Fruit fly (Drosophila melanogaster): ENCODE data around the gene ssp3.
A peak's percentile ranks its signal among the peaks of the same experiment; 100 is the strongest.

ssp3 gene

dm6 chr2L:18881014-18881660 is 62.6 kb downstream of the ssp3 start, which contains the start of gene tup (continued):
- no peak for TF ChIP-seq acj6 (GFP tag; optimal IDR thresholded peaks at IDR 0.05)
- peak; percentile 22 for TF ChIP-seq Lpt (GFP tag; optimal IDR thresholded peaks at IDR 0.05)
- TF ChIP-seq Ets96B (tag; optimal IDR thresholded peaks at IDR 0.05), result no peak
- no peak for TF ChIP-seq vri (GFP tag; optimal IDR thresholded peaks at IDR 0.05)
- no peak for TF ChIP-seq Eip93F (GFP tag; optimal IDR thresholded peaks at IDR 0.05)
- TF ChIP-seq CG8632 (GFP tag; optimal IDR thresholded peaks at IDR 0.05), result no peak
- peak; percentile 6 for TF ChIP-seq Eip75B (GFP tag; optimal IDR thresholded peaks at IDR 0.05)
- TF ChIP-seq esn (GFP tag; optimal IDR thresholded peaks at IDR 0.05), result peak; percentile 29
- peak; percentile 50; the same call in 2 of the 3 replicates for TF ChIP-seq CG6163 (GFP tag; IDR thresholded peaks at IDR 0.05)
- peak; percentile 4 for TF ChIP-seq Hr4 (GFP tag; optimal IDR thresholded peaks at IDR 0.05)
- peak; percentile 11 for TF ChIP-seq fkh (GFP tag; optimal IDR thresholded peaks at IDR 0.05)
- TF ChIP-seq Eip78C (GFP tag), result peak; percentile 81
- no peak for TF ChIP-seq spab (GFP tag; optimal IDR thresholded peaks at IDR 0.05)
- TF ChIP-seq CG1621 (tag; optimal IDR thresholded peaks at IDR 0.05), result peak; percentile 75
- TF ChIP-seq Met (GFP tag; optimal IDR thresholded peaks at IDR 0.05), result peak; percentile 2
- no peak for TF ChIP-seq CG6792 (GFP tag; optimal IDR thresholded peaks at IDR 0.05)

DNA sequence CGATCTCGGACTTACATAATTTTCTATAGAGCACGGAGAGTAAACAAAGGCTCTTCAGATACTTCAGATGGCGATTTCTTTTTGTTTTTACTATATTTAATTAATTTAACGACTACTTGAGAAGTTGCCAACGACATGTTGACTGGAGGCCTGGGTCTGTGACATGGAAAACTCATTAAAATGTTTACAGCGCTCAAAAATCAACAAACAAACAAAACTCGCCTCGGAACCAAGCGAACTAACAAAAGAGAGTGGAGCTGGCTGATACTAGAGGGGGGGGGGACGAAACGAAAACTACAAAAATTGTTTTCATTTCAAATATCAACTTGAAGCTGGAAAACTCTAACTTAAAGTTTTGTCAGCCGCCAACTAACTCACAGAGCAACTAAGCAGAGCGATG is 65.3 kb downstream of the ssp3 start:
- no peak for TF ChIP-seq Sox15 (GFP tag; optimal IDR thresholded peaks at IDR 0.05)
- peak; percentile 84 for TF ChIP-seq fkh (GFP tag; optimal IDR thresholded peaks at IDR 0.05)

DNA sequence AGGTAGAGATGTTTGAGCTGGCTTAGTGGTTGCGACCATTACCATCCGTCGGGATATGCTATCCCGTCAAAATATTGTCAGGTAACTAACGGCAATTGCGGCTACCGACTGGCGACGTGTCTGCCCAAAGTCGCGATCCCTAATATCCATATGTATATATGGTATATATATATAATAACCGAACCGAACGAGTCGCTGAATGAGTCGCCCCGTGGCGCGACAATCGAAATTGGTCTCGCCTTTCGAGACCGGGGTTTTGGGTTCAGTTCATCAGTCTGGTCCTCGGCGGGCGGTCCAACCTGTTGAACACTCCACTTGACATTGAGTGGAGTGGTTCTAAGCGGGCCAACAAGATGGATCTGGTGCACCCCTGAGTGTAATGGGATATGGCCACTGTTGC is 68.5 kb downstream of the ssp3 start:
- TF ChIP-seq CG6808 (GFP tag; optimal IDR thresholded peaks at IDR 0.05), result no peak
- no peak for TF ChIP-seq cyc (GFP tag; optimal IDR thresholded peaks at IDR 0.05)
- no peak for TF ChIP-seq CG3032 (tag; optimal IDR thresholded peaks at IDR 0.05)
- no peak for TF ChIP-seq CG11902 (GFP tag; optimal IDR thresholded peaks at IDR 0.05)
- no peak for TF ChIP-seq Gug (GFP tag; IDR thresholded peaks at IDR 0.05)
- TF ChIP-seq CG16779 (tag; optimal IDR thresholded peaks at IDR 0.05), result no peak
- TF ChIP-seq acj6 (GFP tag; optimal IDR thresholded peaks at IDR 0.05), result no peak
- TF ChIP-seq CG11762 (GFP tag; optimal IDR thresholded peaks at IDR 0.05; ENCODE audit: insufficient read depth), result no peak
- TF ChIP-seq fd59A (GFP tag; optimal IDR thresholded peaks at IDR 0.05), result no peak
- no peak for TF ChIP-seq Ets21C (GFP tag; optimal IDR thresholded peaks at IDR 0.05)
- no peak for TF ChIP-seq Sox14 (GFP tag; optimal IDR thresholded peaks at IDR 0.05)
- TF ChIP-seq Met (GFP tag; optimal IDR thresholded peaks at IDR 0.05), result no peak
- no peak for TF ChIP-seq CG32006 (GFP tag; optimal IDR thresholded peaks at IDR 0.05)
- TF ChIP-seq achi (GFP tag; optimal IDR thresholded peaks at IDR 0.05), result no peak

DNA sequence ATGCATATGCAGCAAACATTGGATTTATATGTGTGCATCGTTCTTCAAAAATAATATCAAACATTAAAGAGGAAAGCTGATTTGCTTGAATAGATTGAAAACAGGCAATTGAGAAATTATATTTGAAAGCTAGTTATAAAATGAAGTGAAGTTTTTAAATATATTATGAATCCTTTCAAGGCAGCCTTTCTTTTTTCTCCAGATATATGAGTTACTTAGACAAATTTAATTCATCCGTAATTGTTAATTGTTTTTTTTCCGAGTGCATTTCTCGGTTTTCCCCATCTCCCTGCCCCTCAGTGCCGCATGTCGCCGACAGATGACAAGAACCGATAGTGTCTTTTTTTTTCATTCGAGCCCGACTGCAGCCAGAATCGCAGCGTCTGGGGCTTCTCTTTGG is 71.9 kb downstream of the ssp3 start:
- TF ChIP-seq Smox (GFP tag; optimal IDR thresholded peaks at IDR 0.05), result peak; percentile 43
- peak; percentile 1 for TF ChIP-seq acj6 (GFP tag; optimal IDR thresholded peaks at IDR 0.05)
- peak; percentile 45 for TF ChIP-seq Eip78C (GFP tag)
- TF ChIP-seq dac (GFP tag; optimal IDR thresholded peaks at IDR 0.05), result no peak
- TF ChIP-seq fkh (GFP tag; optimal IDR thresholded peaks at IDR 0.05), result no peak
- no peak for TF ChIP-seq Eip93F (GFP tag; optimal IDR thresholded peaks at IDR 0.05)
- peak; percentile 33 for TF ChIP-seq lz (GFP tag; optimal IDR thresholded peaks at IDR 0.05)
- no peak for TF ChIP-seq CG3032 (tag; optimal IDR thresholded peaks at IDR 0.05)
- no peak for TF ChIP-seq CG6276 (GFP tag; optimal IDR thresholded peaks at IDR 0.05)
- no peak for TF ChIP-seq CG6808 (GFP tag; optimal IDR thresholded peaks at IDR 0.05)
- no peak for TF ChIP-seq CG16779 (tag; optimal IDR thresholded peaks at IDR 0.05)
- TF ChIP-seq svp (GFP tag), result peak; percentile 76
- no peak for TF ChIP-seq CG7368 (GFP tag; optimal IDR thresholded peaks at IDR 0.05)
- TF ChIP-seq CG3919 (GFP tag; optimal IDR thresholded peaks at IDR 0.05), result no peak
- TF ChIP-seq net (GFP tag; optimal IDR thresholded peaks at IDR 0.05), result no peak
- peak; percentile 30 for TF ChIP-seq topi (GFP tag; optimal IDR thresholded peaks at IDR 0.05)
- TF ChIP-seq Eip75B (GFP tag; optimal IDR thresholded peaks at IDR 0.05), result no peak
- TF ChIP-seq CG6163 (GFP tag; IDR thresholded peaks at IDR 0.05), result no peak
- TF ChIP-seq CG31627 (GFP tag; optimal IDR thresholded peaks at IDR 0.05), result peak; percentile 27
- TF ChIP-seq Ets96B (tag; optimal IDR thresholded peaks at IDR 0.05), result no peak
- TF ChIP-seq CG4318 (GFP tag; optimal IDR thresholded peaks at IDR 0.05), result no peak
- no peak for TF ChIP-seq CG6792 (GFP tag; optimal IDR thresholded peaks at IDR 0.05)
- TF ChIP-seq CG10631 (GFP tag; optimal IDR thresholded peaks at IDR 0.05), result no peak
- TF ChIP-seq Sox15 (GFP tag; optimal IDR thresholded peaks at IDR 0.05), result no peak
- TF ChIP-seq Blimp-1 (GFP tag; optimal IDR thresholded peaks at IDR 0.05), result no peak
- TF ChIP-seq fd59A (GFP tag; optimal IDR thresholded peaks at IDR 0.05), result peak; percentile 6
- no peak for TF ChIP-seq vri (GFP tag; optimal IDR thresholded peaks at IDR 0.05)
- peak; percentile 44 for TF ChIP-seq Met (GFP tag; optimal IDR thresholded peaks at IDR 0.05)
- TF ChIP-seq CG9139 (GFP tag; optimal IDR thresholded peaks at IDR 0.05), result no peak
- no peak for TF ChIP-seq CG6854 (GFP tag; optimal IDR thresholded peaks at IDR 0.05)
- TF ChIP-seq CG32006 (GFP tag; optimal IDR thresholded peaks at IDR 0.05), result no peak
